Fruit fly (Drosophila melanogaster) whole organism, embryonic: ENCODE data around the gene slmb.

Experiments
- B-H2 ChIP-seq: fragments of 200-800 bp; sonication (Bioruptor generic); optimal IDR thresholded peaks from 2 replicates; lab custom pipeline; 2018; ENCODE audit warnings: missing biosample characterization, mild to moderate bottlenecking, missing genetic modification characterization
- CG1233 ChIP-seq: fragments of 200-800 bp; sonication (Bioruptor generic); optimal IDR thresholded peaks from 4 replicates; lab custom pipeline; 2018; ENCODE audit warnings: missing biosample characterization, mild to moderate bottlenecking, missing genetic modification characterization
- CG12744 ChIP-seq: fragments of 200-800 bp; sonication (Bioruptor generic); optimal IDR thresholded peaks from 2 replicates; lab custom pipeline; 2016; ENCODE audit warnings: missing biosample characterization, missing genetic modification characterization
- CG14441 ChIP-seq: fragments of 200-800 bp; sonication (Bioruptor generic); IDR thresholded peaks from 2 replicates; pipeline ENCODE4 v1.3.6; 2022; ENCODE audit warnings: missing biosample characterization, missing genetic modification characterization
- CG14710 ChIP-seq: fragments of 200-800 bp; sonication (Bioruptor generic); optimal IDR thresholded peaks from 3 replicates; lab custom pipeline; 2019; ENCODE audit warnings: missing biosample characterization, mild to moderate bottlenecking, missing genetic modification characterization, moderate library complexity
- CG16813 ChIP-seq: fragments of 200-800 bp; sonication (Bioruptor generic); IDR thresholded peaks from 3 replicates; pipeline ENCODE4 v1.3.6; 2022; ENCODE audit warnings: missing biosample characterization, missing genetic modification characterization; ENCODE audit not compliant: partially characterized antibody
- CG17361 ChIP-seq: fragments of 200-800 bp; sonication (Bioruptor generic); IDR thresholded peaks from 3 replicates; pipeline ENCODE4 v1.3.6; 2022; ENCODE audit warnings: missing biosample characterization, missing genetic modification characterization
- CG2120 ChIP-seq: fragments of 200-800 bp; sonication (Bioruptor generic); optimal IDR thresholded peaks from 3 replicates; lab custom pipeline; 2016; ENCODE audit warnings: missing biosample characterization, missing genetic modification characterization
- CG2129 ChIP-seq: fragments of 200-800 bp; sonication (Bioruptor generic); IDR thresholded peaks from 2 replicates; pipeline ENCODE4 v1.3.6; 2022; ENCODE audit warnings: missing biosample characterization, missing genetic modification characterization; ENCODE audit not compliant: partially characterized antibody
- CG2875 ChIP-seq: fragments of 200-800 bp; sonication (Bioruptor generic); optimal IDR thresholded peaks from 2 replicates; lab custom pipeline; 2017; ENCODE audit warnings: missing biosample characterization, mild to moderate bottlenecking, missing genetic modification characterization, missing genetic modification reagents
- CG34224 ChIP-seq: fragments of 200-800 bp; sonication (Bioruptor generic); IDR thresholded peaks from 3 replicates; pipeline ENCODE4 v1.3.6; 2022; ENCODE audit warnings: missing biosample characterization, missing genetic modification characterization; ENCODE audit not compliant: partially characterized antibody
- CG34422 ChIP-seq: fragments of 200-800 bp; sonication (Bioruptor generic); IDR thresholded peaks from 3 replicates; pipeline ENCODE4 v1.3.6; 2022; ENCODE audit warnings: missing biosample characterization, missing genetic modification characterization
- CG4360 ChIP-seq: fragments of 200-800 bp; sonication (Bioruptor generic); IDR thresholded peaks from 2 replicates; pipeline ENCODE4 v1.3.6; 2022; ENCODE audit warnings: missing biosample characterization, missing genetic modification characterization
- CG4707 ChIP-seq: fragments of 200-800 bp; sonication (Bioruptor generic); optimal IDR thresholded peaks from 2 replicates; lab custom pipeline; 2018; ENCODE audit warnings: missing biosample characterization, mild to moderate bottlenecking, missing genetic modification characterization, moderate library complexity
- CG4730 ChIP-seq: fragments of 200-800 bp; sonication (Bioruptor generic); IDR thresholded peaks from 2 replicates; pipeline ENCODE4 v1.3.6; 2022; ENCODE audit warnings: missing biosample characterization, missing genetic modification characterization
- CG6175 ChIP-seq: fragments of 200-800 bp; sonication (Bioruptor generic); IDR thresholded peaks from 3 replicates; pipeline ENCODE4 v1.3.6; 2022; ENCODE audit warnings: missing biosample characterization, missing genetic modification characterization
- CG8089 ChIP-seq: fragments of 200-800 bp; sonication (Bioruptor generic); optimal IDR thresholded peaks from 3 replicates; lab custom pipeline; 2016; ENCODE audit warnings: missing biosample characterization, missing genetic modification characterization
- Dref ChIP-seq: fragments of 200-800 bp; sonication (Bioruptor generic); IDR thresholded peaks from 2 replicates; pipeline ENCODE4 v1.3.6; 2022; ENCODE audit warnings: missing biosample characterization, missing genetic modification characterization
- Drgx ChIP-seq: fragments of 200-800 bp; sonication (Bioruptor generic); IDR thresholded peaks from 2 replicates; pipeline ENCODE4 v1.3.6; 2022; ENCODE audit warnings: missing biosample characterization, missing genetic modification characterization
- Ets97D ChIP-seq: fragments of 200-800 bp; sonication (Bioruptor generic); optimal IDR thresholded peaks from 3 replicates; lab custom pipeline; 2016; ENCODE audit warnings: missing biosample characterization, missing genetic modification characterization
- Gsc ChIP-seq: fragments of 200-800 bp; sonication (Bioruptor generic); IDR thresholded peaks from 2 replicates; pipeline ENCODE4 v1.3.6; 2022; ENCODE audit warnings: missing biosample characterization, missing genetic modification characterization
- HLHmδ ChIP-seq: fragments of 200-800 bp; sonication (Bioruptor generic); optimal IDR thresholded peaks from 2 replicates; lab custom pipeline; 2018; ENCODE audit warnings: missing biosample characterization, mild to moderate bottlenecking, missing genetic modification characterization, moderate library complexity
- Meics ChIP-seq: fragments of 200-800 bp; sonication (Bioruptor generic); optimal IDR thresholded peaks from 2 replicates; lab custom pipeline; 2017; ENCODE audit warnings: missing biosample characterization, mild to moderate bottlenecking, missing genetic modification characterization
- Side ChIP-seq: fragments of 200-800 bp; sonication (Bioruptor generic); optimal IDR thresholded peaks from 2 replicates; lab custom pipeline; 2016; ENCODE audit warnings: missing biosample characterization, missing genetic modification characterization
- Ssrp ChIP-seq: fragments of 200-800 bp; sonication (Bioruptor generic); optimal IDR thresholded peaks from 2 replicates; lab custom pipeline; 2018; ENCODE audit warnings: missing biosample characterization, mild to moderate bottlenecking, missing genetic modification characterization, moderate library complexity
- Stat92E ChIP-seq, 3 experiments: fragments of >200 bp in 2 of 3; fragments of 200-800 bp in 1 of 3; sonication (Bioruptor generic) in 1 of 3; optimal IDR thresholded peaks; 2 replicates each; lab custom pipeline; 2017 to 2019; ENCODE audit warnings: missing biosample characterization in 3 of 3, missing genetic modification characterization in 3 of 3, mild to moderate bottlenecking in 1 of 3, moderate library complexity in 1 of 3
- Vsx1 ChIP-seq: fragments of 200-800 bp; sonication (Bioruptor generic); optimal IDR thresholded peaks from 2 replicates; lab custom pipeline; 2017; ENCODE audit warnings: missing biosample characterization, mild to moderate bottlenecking, missing genetic modification characterization, missing genetic modification reagents
- cg ChIP-seq: fragments of 200-800 bp; sonication (Bioruptor generic); optimal IDR thresholded peaks from 3 replicates; lab custom pipeline; 2019; ENCODE audit warnings: missing biosample characterization, mild to moderate bottlenecking, missing genetic modification characterization, moderate library complexity
- crp ChIP-seq, 2 experiments: fragments of 200-800 bp; sonication (Bioruptor generic); optimal IDR thresholded peaks; 2 replicates in 1 of 2; 3 replicates in 1 of 2; lab custom pipeline; 2017; ENCODE audit warnings: missing biosample characterization in 2 of 2, missing genetic modification characterization in 2 of 2, mild to moderate bottlenecking in 1 of 2, moderate library complexity in 1 of 2
- dan ChIP-seq: fragments of 200-800 bp; sonication (Bioruptor generic); IDR thresholded peaks from 2 replicates; pipeline ENCODE4 v1.3.6; 2022; ENCODE audit warnings: missing biosample characterization, missing genetic modification characterization
- dm ChIP-seq: fragments of 200-800 bp; sonication (Bioruptor generic); optimal IDR thresholded peaks from 3 replicates; lab custom pipeline; 2016; ENCODE audit warnings: missing biosample characterization, missing genetic modification characterization
- ftz-f1 ChIP-seq: fragments of 200-800 bp; sonication (Bioruptor generic); optimal IDR thresholded peaks from 2 replicates; lab custom pipeline; 2016; ENCODE audit warnings: missing biosample characterization, missing genetic modification characterization
- hbn ChIP-seq: fragments of 200-800 bp; sonication (Bioruptor generic); IDR thresholded peaks from 2 replicates; pipeline ENCODE4 v1.3.6; 2022; ENCODE audit warnings: missing biosample characterization, missing genetic modification characterization; ENCODE audit not compliant: partially characterized antibody
- hkb ChIP-seq, 2 experiments: fragments of 200-800 bp in 1 of 2; fragments of >200 bp in 1 of 2; sonication (Bioruptor generic) in 1 of 2; IDR thresholded peaks in 1 of 2; optimal IDR thresholded peaks in 1 of 2; 2 replicates each; pipeline versions ENCODE4 v1.3.6 to Lab custom; 2017 to 2022; ENCODE audit warnings: missing biosample characterization in 1 of 2, missing genetic modification characterization in 1 of 2
- kni ChIP-seq: fragments of 200-800 bp; sonication (Bioruptor generic); optimal IDR thresholded peaks from 3 replicates; lab custom pipeline; 2017; ENCODE audit warnings: mild to moderate bottlenecking, missing biosample characterization, missing genetic modification reagents, missing genetic modification characterization
- oc ChIP-seq: fragments of 200-800 bp; sonication (Bioruptor generic); optimal IDR thresholded peaks from 2 replicates; lab custom pipeline; 2018; ENCODE audit warnings: missing biosample characterization, mild to moderate bottlenecking, missing genetic modification characterization, moderate library complexity
- pnt ChIP-seq: fragments of 200-800 bp; sonication (Bioruptor generic); optimal IDR thresholded peaks from 3 replicates; lab custom pipeline; 2016; ENCODE audit warnings: missing biosample characterization, missing genetic modification characterization
- row ChIP-seq: fragments of 200-800 bp; sonication (Bioruptor generic); IDR thresholded peaks from 3 replicates; pipeline ENCODE4 v1.3.6; 2022; ENCODE audit warnings: missing biosample characterization, missing genetic modification characterization
- salm ChIP-seq: fragments of 200-800 bp; sonication (Bioruptor generic); optimal IDR thresholded peaks from 2 replicates; lab custom pipeline; 2018; ENCODE audit warnings: missing biosample characterization, mild to moderate bottlenecking, missing genetic modification characterization
- shn ChIP-seq: fragments of 200-800 bp; sonication (Bioruptor generic); optimal IDR thresholded peaks from 3 replicates; lab custom pipeline; 2016; ENCODE audit warnings: missing biosample characterization, missing genetic modification characterization
- sisA ChIP-seq: fragments of 200-800 bp; sonication (Bioruptor generic); IDR thresholded peaks from 2 replicates; pipeline ENCODE4 v1.3.6; 2022; ENCODE audit warnings: missing biosample characterization, missing genetic modification characterization
- so ChIP-seq: fragments of 200-800 bp; sonication (Bioruptor generic); IDR thresholded peaks from 3 replicates; pipeline ENCODE4 v1.3.6; 2022; ENCODE audit warnings: missing biosample characterization, missing genetic modification characterization
- tio ChIP-seq: fragments of 200-800 bp; sonication (Bioruptor generic); optimal IDR thresholded peaks from 2 replicates; lab custom pipeline; 2017; ENCODE audit warnings: missing biosample characterization, missing genetic modification characterization, inconsistent platforms
- tll ChIP-seq, 2 experiments: fragments of 200-800 bp in 1 of 2; fragments of >200 bp in 1 of 2; sonication (Bioruptor generic) in 1 of 2; optimal IDR thresholded peaks; 2 replicates each; lab custom pipeline; 2017 to 2019; ENCODE audit warnings: missing biosample characterization in 2 of 2, missing genetic modification characterization in 2 of 2, mild to moderate bottlenecking in 1 of 2, moderate library complexity in 1 of 2
- vvl ChIP-seq: fragments of 200-800 bp; sonication (Bioruptor generic); IDR thresholded peaks from 2 replicates; pipeline ENCODE4 v1.3.6; 2022; ENCODE audit warnings: missing biosample characterization, missing genetic modification characterization
- wor ChIP-seq: fragments of 200-800 bp; sonication (Bioruptor generic); IDR thresholded peaks from 2 replicates; pipeline ENCODE4 v1.3.6; 2022; ENCODE audit warnings: missing biosample characterization, missing genetic modification characterization
- z ChIP-seq: fragments of 200-800 bp; sonication (Bioruptor generic); IDR thresholded peaks from 3 replicates; pipeline ENCODE4 v1.3.6; 2022; ENCODE audit warnings: missing biosample characterization, missing genetic modification characterization
- zen ChIP-seq: fragments of 200-800 bp; sonication (Bioruptor generic); optimal IDR thresholded peaks from 3 replicates; lab custom pipeline; 2018; ENCODE audit warnings: missing biosample characterization, mild to moderate bottlenecking, missing genetic modification characterization, moderate library complexity
- zf30C ChIP-seq: fragments of 200-800 bp; sonication (Bioruptor generic); optimal IDR thresholded peaks from 3 replicates; lab custom pipeline; 2018; ENCODE audit warnings: missing biosample characterization, mild to moderate bottlenecking, missing genetic modification characterization

The slmb gene

DNA sequence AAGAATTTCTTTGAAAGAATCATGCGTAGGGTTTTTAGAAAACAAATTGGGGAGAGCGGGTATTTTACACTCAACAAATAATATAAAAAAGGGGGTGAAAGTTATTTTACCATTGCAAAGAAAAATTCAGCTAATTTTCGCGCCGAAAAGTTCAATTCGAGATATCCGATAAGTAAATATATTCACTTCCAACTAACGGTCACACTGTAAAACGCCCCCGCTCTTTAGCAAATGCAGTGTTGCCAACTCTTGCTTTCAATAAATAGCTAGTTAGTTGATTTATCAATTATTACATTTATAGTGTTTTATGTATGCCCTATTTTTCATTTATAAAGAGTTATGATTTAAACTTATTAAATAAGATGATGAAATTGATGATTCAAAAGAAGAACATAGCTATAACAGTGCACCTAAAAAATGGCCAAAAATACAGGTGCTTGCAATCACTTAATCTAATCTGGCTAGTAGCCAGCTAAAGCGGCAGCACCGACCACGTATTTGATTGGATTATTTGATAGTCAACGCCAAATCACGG is 11.0 kb upstream of the slmb start, which contains the start of gene meigo (continued):
- peak; percentile 49 for TF ChIP-seq CG14441 (GFP tag; lab: Robert Waterston, UW)
- peak; percentile 28 for TF ChIP-seq CG12744 (GFP tag; lab: Kevin White, UChicago)
- TF ChIP-seq CG1233, result peak; percentile 47
- no peak for TF ChIP-seq HLHmδ (GFP tag; lab: Kevin White, UChicago)
- TF ChIP-seq Side (GFP tag; lab: Kevin White, UChicago), result peak; percentile 23
- peak; percentile 38 for TF ChIP-seq salm
- peak; percentile 55 for TF ChIP-seq Ssrp (tag; lab: Kevin White, UChicago)
- no peak; the same call in 2 of the 3 replicates for TF ChIP-seq CG34422 (GFP tag; lab: Robert Waterston, UW)
- no peak for TF ChIP-seq cg (GFP tag; lab: Kevin White, UChicago)
- TF ChIP-seq tio (GFP tag; lab: Kevin White, UChicago), result no peak
- TF ChIP-seq CG17361 (GFP tag; lab: Robert Waterston, UW), result peak; percentile 84
- TF ChIP-seq z (GFP tag; lab: Robert Waterston, UW), result no peak
- TF ChIP-seq CG2120, result peak; percentile 87
- TF ChIP-seq CG14710, result peak; percentile 83
- peak; percentile 80 for TF ChIP-seq B-H2 (GFP tag; lab: Kevin White, UChicago)
- TF ChIP-seq ftz-f1 (GFP tag; lab: Kevin White, UChicago), result peak; percentile 0
- no peak for TF ChIP-seq wor (GFP tag; lab: Robert Waterston, UW)
- no peak for TF ChIP-seq CG8089 (GFP tag; lab: Kevin White, UChicago)
- TF ChIP-seq CG4730 (GFP tag; lab: Robert Waterston, UW), result 0 out of 2 replicates have a peak, but pooled peaks have one; percentile 23
- TF ChIP-seq dm (GFP tag; lab: Kevin White, UChicago), result peak; percentile 32
- no peak for TF ChIP-seq oc (tag; lab: Kevin White, UChicago)
- TF ChIP-seq CG2875 (GFP tag; lab: Kevin White, UChicago), result no peak
- TF ChIP-seq CG4360, result no peak
- TF ChIP-seq CG4707, result no peak
- peak; percentile 79 for TF ChIP-seq Dref (GFP tag; lab: Robert Waterston, UW)
- TF ChIP-seq CG2129, result no peak
- peak; percentile 8 for TF ChIP-seq pnt (GFP tag; lab: Kevin White, UChicago)
- TF ChIP-seq shn (GFP tag; lab: Kevin White, UChicago), result peak; percentile 6
- peak; percentile 95 for TF ChIP-seq row
- TF ChIP-seq Vsx1 (GFP tag; lab: Kevin White, UChicago), result no peak
- TF ChIP-seq so (GFP tag; lab: Robert Waterston, UW), result 0 out of 3 replicates have a peak, but pooled peaks have one; percentile 51
- peak; percentile 90 for TF ChIP-seq hkb (optimal IDR thresholded peaks at IDR 0.05; lab: Kevin White, UChicago)
- peak; percentile 62 for TF ChIP-seq hkb (GFP tag; IDR thresholded peaks at IDR 0.05; lab: Robert Waterston, UW)
- no peak for TF ChIP-seq CG16813
- peak; percentile 57 for TF ChIP-seq Meics (GFP tag; lab: Kevin White, UChicago)
- peak; percentile 43 for TF ChIP-seq kni (GFP tag; lab: Kevin White, UChicago)
- TF ChIP-seq CG6175 (GFP tag; lab: Robert Waterston, UW), result no peak
- TF ChIP-seq crp (GFP tag; optimal IDR thresholded peaks at IDR 0.05; lab: Kevin White, UChicago), result peak in 1 of 2 experiments; percentile 51
- no peak for TF ChIP-seq zf30C (GFP tag; lab: Kevin White, UChicago)
- TF ChIP-seq tll (GFP tag; optimal IDR thresholded peaks at IDR 0.05; lab: Kevin White, UChicago), result peak; percentile 31 to 56
- peak; percentile 75 for TF ChIP-seq zen
- no peak for TF ChIP-seq Gsc (GFP tag; lab: Robert Waterston, UW)
- TF ChIP-seq Drgx (GFP tag; lab: Robert Waterston, UW), result no peak; the same call in 1 of the 2 replicates
- peak; percentile 74 for TF ChIP-seq vvl
- no peak for TF ChIP-seq CG34224 (GFP tag; lab: Robert Waterston, UW)
- no peak for TF ChIP-seq dan (GFP tag; lab: Robert Waterston, UW)
- peak; percentile 32; the same call in 1 of the 2 replicates for TF ChIP-seq sisA (GFP tag; lab: Robert Waterston, UW)
- peak; percentile 53 for TF ChIP-seq Ets97D (GFP tag; lab: Kevin White, UChicago)
- peak in 1 of 3 experiments; percentile 63 for TF ChIP-seq Stat92E (GFP tag; optimal IDR thresholded peaks at IDR 0.05; lab: Kevin White, UChicago)
- no peak for TF ChIP-seq hbn (GFP tag; lab: Robert Waterston, UW)
